Fruit fly (Drosophila melanogaster) whole organism, embryonic: ENCODE results near the gene CG10761.

Experiments used
- Aef1 ChIP-seq: fragments of 200-800 bp; sonication (Bioruptor generic); IDR thresholded peaks from 3 replicates; pipeline ENCODE4 v1.3.6; 2022; ENCODE audit warnings: missing biosample characterization, missing genetic modification characterization
- Atf3 ChIP-seq: fragments of 200-800 bp; sonication (Bioruptor generic); optimal IDR thresholded peaks from 3 replicates; lab custom pipeline; 2016; ENCODE audit warnings: missing biosample characterization, missing genetic modification characterization
- Atf6 ChIP-seq: fragments of 200-800 bp; sonication (Bioruptor generic); IDR thresholded peaks from 2 replicates; pipeline ENCODE4 v1.3.6; 2022; ENCODE audit warnings: missing biosample characterization, missing genetic modification characterization
- Blimp-1 ChIP-seq: fragments of 200-800 bp; sonication (Bioruptor generic); optimal IDR thresholded peaks from 3 replicates; lab custom pipeline; 2018; ENCODE audit warnings: missing biosample characterization, missing genetic modification characterization, mild to moderate bottlenecking, moderate library complexity, missing genetic modification reagents
- CG10543 ChIP-seq: fragments of 200-800 bp; sonication (Bioruptor generic); optimal IDR thresholded peaks from 3 replicates; lab custom pipeline; 2017; ENCODE audit warnings: missing biosample characterization, mild to moderate bottlenecking, missing genetic modification characterization, moderate library complexity
- CG11093 ChIP-seq: fragments of 200-800 bp; sonication (Bioruptor generic); IDR thresholded peaks from 3 replicates; pipeline ENCODE4 v1.3.6; 2022; ENCODE audit warnings: missing biosample characterization, missing genetic modification characterization
- CG12219 ChIP-seq: fragments of 200-800 bp; sonication (Bioruptor generic); optimal IDR thresholded peaks from 3 replicates; lab custom pipeline; 2018; ENCODE audit warnings: missing biosample characterization, mild to moderate bottlenecking, missing genetic modification characterization
- CG12744 ChIP-seq: fragments of 200-800 bp; sonication (Bioruptor generic); optimal IDR thresholded peaks from 2 replicates; lab custom pipeline; 2016; ENCODE audit warnings: missing biosample characterization, missing genetic modification characterization
- CG15011 ChIP-seq: fragments of 200-800 bp; sonication (Bioruptor generic); optimal IDR thresholded peaks from 3 replicates; lab custom pipeline; 2018; ENCODE audit warnings: missing biosample characterization, mild to moderate bottlenecking, missing genetic modification characterization
- CG1603 ChIP-seq: fragments of 200-800 bp; sonication (Bioruptor generic); optimal IDR thresholded peaks from 2 replicates; lab custom pipeline; 2019; ENCODE audit warnings: missing biosample characterization, mild to moderate bottlenecking, missing genetic modification characterization, moderate library complexity
- CG18619 ChIP-seq: fragments of 200-800 bp; sonication (Bioruptor generic); optimal IDR thresholded peaks from 3 replicates; lab custom pipeline; 2017; ENCODE audit warnings: missing biosample characterization, mild to moderate bottlenecking, missing genetic modification characterization
- CG18764 ChIP-seq: fragments of 200-800 bp; sonication (Bioruptor generic); optimal IDR thresholded peaks from 3 replicates; lab custom pipeline; 2016; ENCODE audit warnings: missing biosample characterization, missing genetic modification characterization
- CG30431 ChIP-seq: fragments of 200-800 bp; sonication (Bioruptor generic); optimal IDR thresholded peaks from 2 replicates; lab custom pipeline; 2017; ENCODE audit warnings: missing biosample characterization, missing genetic modification characterization
- CG32532 ChIP-seq: fragments of 200-800 bp; sonication (Bioruptor generic); IDR thresholded peaks from 2 replicates; pipeline ENCODE4 v1.3.6; 2022; ENCODE audit warnings: missing biosample characterization, missing genetic modification characterization
- CG34422 ChIP-seq: fragments of 200-800 bp; sonication (Bioruptor generic); IDR thresholded peaks from 3 replicates; pipeline ENCODE4 v1.3.6; 2022; ENCODE audit warnings: missing biosample characterization, missing genetic modification characterization
- CG5245 ChIP-seq: fragments of 200-800 bp; sonication (Bioruptor generic); optimal IDR thresholded peaks from 3 replicates; lab custom pipeline; 2016; ENCODE audit warnings: missing biosample characterization, missing genetic modification characterization
- CG6683 ChIP-seq: fragments of 200-800 bp; sonication (Bioruptor generic); optimal IDR thresholded peaks from 2 replicates; lab custom pipeline; 2017; ENCODE audit warnings: missing biosample characterization, mild to moderate bottlenecking, missing genetic modification characterization, missing genetic modification reagents
- CG6791 ChIP-seq: fragments of 200-800 bp; sonication (Bioruptor generic); IDR thresholded peaks from 3 replicates; pipeline ENCODE4 v1.3.6; 2022; ENCODE audit warnings: missing biosample characterization, missing genetic modification characterization; ENCODE audit not compliant: partially characterized antibody
- CG6854 ChIP-seq: fragments of 200-800 bp; sonication (Bioruptor generic); optimal IDR thresholded peaks from 3 replicates; lab custom pipeline; 2017; ENCODE audit warnings: missing biosample characterization, mild to moderate bottlenecking, missing genetic modification characterization
- CG7928 ChIP-seq: fragments of 200-800 bp; sonication (Bioruptor generic); optimal IDR thresholded peaks from 2 replicates; lab custom pipeline; 2017; ENCODE audit warnings: missing biosample characterization, mild to moderate bottlenecking, missing genetic modification characterization
- CoRest ChIP-seq: fragments of 200-800 bp; sonication (Bioruptor generic); optimal IDR thresholded peaks from 3 replicates; lab custom pipeline; 2018; ENCODE audit warnings: missing biosample characterization, mild to moderate bottlenecking, missing genetic modification characterization, moderate library complexity
- Drgx ChIP-seq: fragments of 200-800 bp; sonication (Bioruptor generic); IDR thresholded peaks from 2 replicates; pipeline ENCODE4 v1.3.6; 2022; ENCODE audit warnings: missing biosample characterization, missing genetic modification characterization
- ERR ChIP-seq: fragments of 200-800 bp; sonication (Bioruptor generic); optimal IDR thresholded peaks from 2 replicates; lab custom pipeline; 2016; ENCODE audit warnings: missing biosample characterization, missing genetic modification characterization
- Hmr ChIP-seq: fragments of 200-800 bp; sonication (Bioruptor generic); optimal IDR thresholded peaks from 3 replicates; lab custom pipeline; 2017; ENCODE audit warnings: mild to moderate bottlenecking, missing biosample characterization, missing genetic modification reagents, missing genetic modification characterization
- Lim3 ChIP-seq: fragments of 200-800 bp; sonication (Bioruptor generic); IDR thresholded peaks from 2 replicates; pipeline ENCODE4 v1.3.6; 2022; ENCODE audit warnings: missing biosample characterization, missing genetic modification characterization
- Myb ChIP-seq: fragments of 200-800 bp; sonication (Bioruptor generic); optimal IDR thresholded peaks from 2 replicates; lab custom pipeline; 2016; ENCODE audit warnings: missing biosample characterization, missing genetic modification characterization
- NC2α ChIP-seq: fragments of 200-800 bp; sonication (Bioruptor generic); optimal IDR thresholded peaks from 2 replicates; lab custom pipeline; 2016; ENCODE audit warnings: missing biosample characterization, missing genetic modification characterization
- NFAT ChIP-seq: fragments of 200-800 bp; sonication (Bioruptor generic); IDR thresholded peaks from 2 replicates; pipeline ENCODE4 v1.3.6; 2022; ENCODE audit warnings: missing biosample characterization, missing genetic modification characterization
- Opbp ChIP-seq: fragments of 200-800 bp; sonication (Bioruptor generic); IDR thresholded peaks from 3 replicates; pipeline ENCODE4 v1.3.6; 2022; ENCODE audit warnings: missing biosample characterization, missing genetic modification characterization; ENCODE audit not compliant: partially characterized antibody
- Pdp1 ChIP-seq, 2 experiments: fragments of 200-800 bp; sonication (Bioruptor generic); optimal IDR thresholded peaks; 3 replicates each; lab custom pipeline; 2016; ENCODE audit warnings: missing biosample characterization in 2 of 2, missing genetic modification characterization in 2 of 2, mild to moderate bottlenecking in 1 of 2, moderate library complexity in 1 of 2
- Sry-β ChIP-seq: fragments of 200-800 bp; sonication (Bioruptor generic); optimal IDR thresholded peaks from 2 replicates; lab custom pipeline; 2018; ENCODE audit warnings: missing biosample characterization, mild to moderate bottlenecking, missing genetic modification characterization, moderate library complexity
- Stat92E ChIP-seq, 3 experiments: fragments of >200 bp in 2 of 3; fragments of 200-800 bp in 1 of 3; sonication (Bioruptor generic) in 1 of 3; optimal IDR thresholded peaks; 2 replicates each; lab custom pipeline; 2017 to 2019; ENCODE audit warnings: missing biosample characterization in 3 of 3, missing genetic modification characterization in 3 of 3, mild to moderate bottlenecking in 1 of 3, moderate library complexity in 1 of 3
- ase ChIP-seq: fragments of 200-800 bp; sonication (Bioruptor generic); IDR thresholded peaks from 3 replicates; pipeline ENCODE4 v1.3.6; 2022; ENCODE audit warnings: missing biosample characterization, missing genetic modification characterization
- cad ChIP-seq: fragments of >200 bp; optimal IDR thresholded peaks from 2 replicates; lab custom pipeline; 2017; ENCODE audit warnings: missing biosample characterization, missing genetic modification characterization
- ci ChIP-seq: fragments of 200-800 bp; sonication (Bioruptor generic); IDR thresholded peaks from 3 replicates; pipeline ENCODE4 v1.3.6; 2022; ENCODE audit warnings: missing biosample characterization, missing genetic modification characterization
- fru ChIP-seq: fragments of >200 bp; optimal IDR thresholded peaks from 2 replicates; lab custom pipeline; 2017
- lab ChIP-seq: fragments of 200-800 bp; sonication (Bioruptor generic); optimal IDR thresholded peaks from 3 replicates; lab custom pipeline; 2017; ENCODE audit warnings: missing biosample characterization, missing genetic modification characterization, mild to moderate bottlenecking, moderate library complexity, missing genetic modification reagents
- nom ChIP-seq: fragments of 200-800 bp; sonication (Bioruptor generic); optimal IDR thresholded peaks from 2 replicates; lab custom pipeline; 2017; ENCODE audit warnings: missing biosample characterization, missing genetic modification characterization, mild to moderate bottlenecking, moderate library complexity, missing genetic modification reagents
- rib ChIP-seq: fragments of 200-800 bp; sonication (Bioruptor generic); IDR thresholded peaks from 2 replicates; pipeline ENCODE4 v1.3.6; 2022; ENCODE audit warnings: missing biosample characterization, missing genetic modification characterization
- sens ChIP-seq: fragments of 200-800 bp; sonication (Bioruptor generic); peaks from one replicate; lab custom pipeline; 2016; ENCODE audit warnings: missing biosample characterization, missing genetic modification characterization
- slbo ChIP-seq: fragments of 200-800 bp; sonication (Bioruptor generic); IDR thresholded peaks from 2 replicates; pipeline ENCODE4 v1.3.6; 2022; ENCODE audit warnings: missing biosample characterization, missing genetic modification characterization
- unpg ChIP-seq: fragments of 200-800 bp; sonication (Bioruptor generic); optimal IDR thresholded peaks from 3 replicates; lab custom pipeline; 2018; ENCODE audit warnings: missing biosample characterization, mild to moderate bottlenecking, missing genetic modification characterization, moderate library complexity
- vvl ChIP-seq: fragments of 200-800 bp; sonication (Bioruptor generic); IDR thresholded peaks from 2 replicates; pipeline ENCODE4 v1.3.6; 2022; ENCODE audit warnings: missing biosample characterization, missing genetic modification characterization
- wdn ChIP-seq: fragments of 200-800 bp; sonication (Bioruptor generic); IDR thresholded peaks from 2 replicates; pipeline ENCODE4 v1.3.6; 2022; ENCODE audit warnings: missing biosample characterization, missing genetic modification characterization

CG10761 gene

DNA sequence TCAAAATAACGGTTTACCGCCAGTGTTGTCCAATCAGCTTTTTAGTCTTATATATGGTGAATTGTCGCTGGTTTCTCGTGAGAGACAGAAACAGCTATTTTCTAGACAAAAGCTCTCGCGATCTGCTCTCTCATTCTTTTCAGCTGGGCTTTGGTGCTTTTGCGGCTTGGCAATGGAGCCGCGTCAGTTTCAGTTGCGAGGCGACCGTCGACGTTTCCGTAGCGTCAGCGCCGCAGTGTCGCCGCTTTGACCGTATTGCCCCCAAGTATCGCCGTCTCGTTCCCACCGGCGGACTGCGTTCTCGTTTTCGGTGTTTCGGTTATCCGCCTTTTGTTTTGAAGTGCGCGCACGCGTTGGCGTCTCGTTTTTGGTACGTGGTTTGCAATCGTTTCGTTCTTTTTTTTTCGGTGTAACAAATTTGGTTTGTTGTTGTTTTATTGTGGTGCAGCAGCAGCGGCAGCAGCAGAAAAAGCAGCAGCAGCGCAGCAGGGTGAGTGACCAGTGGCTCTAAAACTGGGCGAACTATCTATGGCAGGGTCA lies 30.5 kb upstream of the CG10761 start (continued):
- TF ChIP-seq Stat92E (GFP tag; optimal IDR thresholded peaks at IDR 0.05; lab: Kevin White, UChicago) (peak in 1 of 3 experiments; percentile 4), Myb (GFP tag; lab: Kevin White, UChicago) (peak; percentile 41), Atf3 (no peak), CG12744 (GFP tag; lab: Kevin White, UChicago) (no peak), Sry-β (peak; percentile 91), CG18764 (GFP tag; lab: Kevin White, UChicago) (no peak), Pdp1 (GFP tag; optimal IDR thresholded peaks at IDR 0.05; lab: Kevin White, UChicago) (peak in 1 of 2 experiments; percentile 19), CG5245 (GFP tag; lab: Kevin White, UChicago) (no peak), wdn (GFP tag; lab: Robert Waterston, UW) (peak; percentile 20; the same call in 1 of the 2 replicates), ci (peak; percentile 73), CG7928 (no peak), CG10543 (peak; percentile 59), ERR (GFP tag; lab: Kevin White, UChicago) (peak; percentile 27), CG34422 (GFP tag; lab: Robert Waterston, UW) (peak; percentile 58; the same call in 1 of the 3 replicates), Drgx (GFP tag; lab: Robert Waterston, UW) (peak; percentile 27; the same call in 1 of the 2 replicates), Blimp-1 (peak; percentile 3), unpg (GFP tag; lab: Kevin White, UChicago) (no peak), CG6791 (GFP tag; lab: Robert Waterston, UW) (peak; percentile 41; the same call in 1 of the 3 replicates), CoRest (peak; percentile 7), CG30431 (GFP tag; lab: Kevin White, UChicago) (no peak), ase (0 out of 3 replicates have a peak, but pooled peaks have one; percentile 19), CG15011 (GFP tag; lab: Kevin White, UChicago) (no peak), Atf6 (GFP tag; lab: Robert Waterston, UW) (0 out of 2 replicates have a peak, but pooled peaks have one; percentile 23), Lim3 (GFP tag; lab: Robert Waterston, UW) (no peak), CG32532 (0 out of 2 replicates have a peak, but pooled peaks have one; percentile 30), sens (GFP tag; lab: Kevin White, UChicago) (peak; percentile 71), CG6683 (GFP tag; lab: Kevin White, UChicago) (no peak), CG11093 (GFP tag; lab: Robert Waterston, UW) (0 out of 3 replicates have a peak, but pooled peaks have one; percentile 29), NFAT (GFP tag; lab: Robert Waterston, UW) (peak; percentile 33; the same call in 1 of the 2 replicates), fru (lab: Kevin White, UChicago) (no peak), vvl (GFP tag; lab: Robert Waterston, UW) (peak; percentile 51; the same call in 1 of the 2 replicates), Opbp (GFP tag; lab: Robert Waterston, UW) (peak; percentile 44; the same call in 1 of the 3 replicates), lab (GFP tag; lab: Kevin White, UChicago) (no peak), CG12219 (GFP tag; lab: Kevin White, UChicago) (no peak), CG6854 (GFP tag; lab: Kevin White, UChicago) (peak; percentile 13), CG1603 (no peak), Aef1 (GFP tag; lab: Robert Waterston, UW) (peak; percentile 43; the same call in 2 of the 3 replicates), NC2α (GFP tag; lab: Kevin White, UChicago) (no peak), slbo (no peak), cad (GFP tag; lab: Kevin White, UChicago) (peak; percentile 62), nom (peak; percentile 38), rib (GFP tag; lab: Robert Waterston, UW) (peak; percentile 45; the same call in 1 of the 2 replicates), CG18619 (GFP tag; lab: Kevin White, UChicago) (no peak), Hmr (GFP tag; lab: Kevin White, UChicago) (no peak)
